Worm (Caenorhabditis elegans) whole organism, late embryonic: Measurements from ENCODE around the gene AC3.5.

Experiments
- F13H6.1 ChIP-seq: sonication (generic microtip); optimal IDR thresholded peaks from 2 replicates; lab custom pipeline; 2016; ENCODE audit warnings: missing genetic modification characterization, missing compliant biosample characterization
- K09A11.1 ChIP-seq: sonication (generic microtip); optimal IDR thresholded peaks from 2 replicates; lab custom pipeline; 2017; ENCODE audit warnings: antibody characterized with exemption, mild to moderate bottlenecking, missing genetic modification characterization, missing compliant biosample characterization; ENCODE audit not compliant: insufficient read depth
- ceh-9 ChIP-seq: sonication (generic microtip); optimal IDR thresholded peaks from 2 replicates; lab custom pipeline; 2016; ENCODE audit warnings: mild to moderate bottlenecking, missing genetic modification characterization, inconsistent platforms, missing compliant biosample characterization
- fax-1 ChIP-seq: sonication (generic microtip); optimal IDR thresholded peaks from 2 replicates; lab custom pipeline; 2016; ENCODE audit warnings: missing genotype, missing genetic modification characterization, missing compliant biosample characterization
- nhr-11 ChIP-seq: fragments of 150-350 bp; optimal IDR thresholded peaks from 2 replicates; lab custom pipeline; 2014; ENCODE audit warnings: missing biosample characterization, missing genetic modification characterization
- pha-4 ChIP-seq: fragments of 150-350 bp; optimal IDR thresholded peaks from 2 replicates; lab custom pipeline; 2018; ENCODE audit warnings: missing biosample characterization, missing genetic modification reagents, missing genetic modification characterization
- unc-86 ChIP-seq: sonication (generic microtip); optimal IDR thresholded peaks from 2 replicates; lab custom pipeline; 2016; ENCODE audit warnings: missing genetic modification characterization, missing compliant biosample characterization

DNA sequence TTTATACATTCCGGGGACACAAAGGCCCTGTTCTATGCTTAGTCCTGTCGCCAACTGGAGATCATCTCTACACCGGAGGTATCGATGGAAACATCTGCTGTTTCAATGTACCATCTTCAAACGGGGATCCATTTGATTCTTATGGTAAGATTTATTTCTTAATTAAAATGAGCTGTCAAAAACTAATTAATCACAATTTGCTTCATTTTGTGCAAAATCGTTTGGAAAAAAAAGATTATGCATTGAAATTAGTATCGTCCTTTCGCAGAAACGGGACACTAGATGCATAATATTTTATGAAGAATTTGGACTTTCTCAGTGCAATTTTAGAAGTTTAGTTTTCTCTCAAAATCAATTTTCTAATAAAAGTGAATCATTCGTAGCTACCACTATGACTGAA is 24.5 kb upstream of the AC3.5 start:
- TF ChIP-seq K09A11.1 (no peak), pha-4 (tag; lab: Kevin White, UChicago) (no peak), ceh-9 (tag; lab: Kevin White, UChicago) (no peak), nhr-11 (tag; lab: Kevin White, UChicago) (no peak), F13H6.1 (tag; lab: Kevin White, UChicago) (no peak), fax-1 (no peak), unc-86 (tag; lab: Kevin White, UChicago) (no peak)
